Fruit fly (Drosophila melanogaster): ENCODE measurements around the gene lz.
A peak's percentile ranks its signal among the peaks of the same experiment; 100 is the strongest.

Gene lz

DNA sequence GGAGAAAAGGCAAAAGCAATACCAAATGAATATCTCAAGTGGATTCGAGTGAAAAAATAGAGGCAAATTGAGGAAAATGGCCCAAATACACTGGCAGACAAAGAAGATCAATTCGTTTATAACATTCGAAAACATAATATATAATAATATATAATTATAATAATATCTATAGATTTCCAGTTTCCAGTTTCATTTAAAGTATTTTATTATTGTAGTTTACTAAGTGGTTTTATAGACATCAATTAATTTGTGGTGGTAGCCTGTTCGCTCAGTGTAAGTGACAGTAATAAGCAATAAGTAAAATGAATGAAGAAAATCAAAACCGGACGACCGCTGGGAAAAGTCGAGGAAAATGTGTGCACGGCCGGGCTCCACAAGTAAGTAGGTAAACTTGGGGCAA lies 65.9 kb downstream of the lz start (continued):
- TF ChIP-seq CG18599 (GFP tag; optimal IDR thresholded peaks at IDR 0.05) (peak; percentile 65), CG9437 (GFP tag; optimal IDR thresholded peaks at IDR 0.05) (peak; percentile 17), CG1233 (GFP tag; optimal IDR thresholded peaks at IDR 0.05) (peak; percentile 2), Hr3 (GFP tag; optimal IDR thresholded peaks at IDR 0.05) (peak; percentile 24), Deaf1 (tag; optimal IDR thresholded peaks at IDR 0.05) (peak; percentile 25), CG18262 (tag; optimal IDR thresholded peaks at IDR 0.05) (peak; percentile 47), Xrp1 (GFP tag; IDR thresholded peaks at IDR 0.05) (peak; percentile 22; the same call in 1 of the 2 replicates), Eip74EF (GFP tag; optimal IDR thresholded peaks at IDR 0.05) (peak in 1 of 2 experiments; percentile 10), CG11504 (tag; optimal IDR thresholded peaks at IDR 0.05) (peak; percentile 71), CG18619 (GFP tag; optimal IDR thresholded peaks at IDR 0.05) (peak; percentile 24), CG13624 (GFP tag; optimal IDR thresholded peaks at IDR 0.05) (no peak), gcm (GFP tag; optimal IDR thresholded peaks at IDR 0.05) (peak; percentile 32), CG7556 (GFP tag; optimal IDR thresholded peaks at IDR 0.05) (peak; percentile 37), seq (GFP tag; IDR thresholded peaks at IDR 0.05) (0 out of 2 replicates have a peak, but pooled peaks have one; percentile 41), CG10462 (GFP tag; optimal IDR thresholded peaks at IDR 0.05) (no peak), Hr51 (GFP tag; optimal IDR thresholded peaks at IDR 0.05) (peak in 1 of 2 experiments; percentile 68), CG14014 (GFP tag; IDR thresholded peaks at IDR 0.05) (peak; percentile 50; the same call in 1 of the 2 replicates), sqz (GFP tag; optimal IDR thresholded peaks at IDR 0.05) (no peak), CG11696 (GFP tag; IDR thresholded peaks at IDR 0.05) (no peak), CG32772 (GFP tag; IDR thresholded peaks at IDR 0.05) (no peak), Blimp-1 (GFP tag; optimal IDR thresholded peaks at IDR 0.05) (peak; percentile 62), pan (optimal IDR thresholded peaks at IDR 0.05) (no peak), pan (GFP tag; optimal IDR thresholded peaks at IDR 0.05 in 1 of 2, IDR thresholded peaks at IDR 0.05 in 1 of 2) (peak in 1 of 2 experiments; percentile 75), Ets97D (GFP tag; optimal IDR thresholded peaks at IDR 0.05) (no peak), Ssrp (tag; optimal IDR thresholded peaks at IDR 0.05) (peak; percentile 49), Nf-YC (tag; optimal IDR thresholded peaks at IDR 0.05) (peak; percentile 7), fd3F (GFP tag; optimal IDR thresholded peaks at IDR 0.05) (peak; percentile 22), CG7839 (tag; optimal IDR thresholded peaks at IDR 0.05) (peak; percentile 65), dpn (GFP tag; optimal IDR thresholded peaks at IDR 0.05) (peak in 1 of 2 experiments; percentile 22), Spps (tag; optimal IDR thresholded peaks at IDR 0.05) (no peak)

DNA sequence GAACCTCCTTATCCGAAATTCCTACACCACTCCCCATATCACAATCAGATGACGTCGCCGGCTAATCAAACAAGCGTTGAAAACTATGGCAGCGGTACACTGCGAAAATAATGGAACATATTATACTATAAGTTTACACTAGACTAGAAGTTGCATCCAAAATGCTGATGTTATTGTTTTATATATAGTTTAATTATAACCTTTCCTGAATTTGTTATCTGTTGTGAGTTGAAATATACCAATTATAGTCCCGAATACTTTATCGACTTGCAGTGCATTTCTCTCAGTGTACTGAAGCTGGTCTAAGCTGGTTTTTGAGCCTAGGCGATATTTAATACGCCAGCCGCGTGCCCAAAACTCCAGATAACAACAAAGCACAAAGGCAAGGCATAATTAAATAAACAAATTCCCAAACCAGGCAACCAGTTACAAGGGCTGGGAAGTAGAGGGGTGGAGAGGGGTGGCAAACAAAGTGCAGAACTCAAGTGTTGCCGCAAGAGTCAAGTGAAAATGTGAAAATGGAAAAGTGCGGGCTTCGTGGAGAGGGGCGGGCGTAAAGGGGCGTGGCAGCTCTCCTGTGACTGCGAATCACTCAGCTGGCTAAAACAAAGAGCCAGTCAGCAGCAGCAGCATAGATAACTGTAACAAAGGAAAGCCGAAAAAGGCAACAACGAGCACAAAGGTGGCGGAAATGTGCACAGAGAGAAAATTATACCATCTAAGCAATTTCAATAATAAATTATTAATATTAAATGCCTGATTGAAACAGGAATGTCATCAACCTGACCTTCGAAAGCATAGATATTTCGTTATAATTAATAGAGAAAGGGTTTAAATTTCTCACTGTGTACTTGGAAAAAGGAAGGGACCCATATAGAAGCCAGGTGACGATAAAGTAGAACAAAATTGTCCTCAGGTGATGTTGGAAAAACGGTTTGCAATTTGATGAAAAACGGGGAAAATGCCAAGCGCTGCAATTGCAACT lies 68.0 kb downstream of the lz start:
- TF ChIP-seq Fer3 (tag; optimal IDR thresholded peaks at IDR 0.05): peak; percentile 89
- TF ChIP-seq Usf (GFP tag; optimal IDR thresholded peaks at IDR 0.05): peak; percentile 62
- TF ChIP-seq ranshi (GFP tag; IDR thresholded peaks at IDR 0.05): peak; percentile 82
- TF ChIP-seq CG2202 (tag; optimal IDR thresholded peaks at IDR 0.05): no peak
- TF ChIP-seq corto (GFP tag; optimal IDR thresholded peaks at IDR 0.05): no peak
- TF ChIP-seq nerfin-2 (GFP tag; IDR thresholded peaks at IDR 0.05; ENCODE audit: partially characterized antibody): no peak
- TF ChIP-seq CG4820 (GFP tag; optimal IDR thresholded peaks at IDR 0.05): peak; percentile 66
- peak; percentile 76 for TF ChIP-seq Ssrp (tag; optimal IDR thresholded peaks at IDR 0.05)
- TF ChIP-seq nom (GFP tag; optimal IDR thresholded peaks at IDR 0.05): no peak
- peak; percentile 87 for TF ChIP-seq CG14014 (GFP tag; IDR thresholded peaks at IDR 0.05)
- TF ChIP-seq CG7745 (tag; optimal IDR thresholded peaks at IDR 0.05): no peak
- TF ChIP-seq Sin3A (optimal IDR thresholded peaks at IDR 0.05): no peak
- peak; percentile 72 for TF ChIP-seq zfh1 (GFP tag; IDR thresholded peaks at IDR 0.05)
- peak; percentile 24 for TF ChIP-seq CHES-1-like (GFP tag; optimal IDR thresholded peaks at IDR 0.05)
- TF ChIP-seq ac (GFP tag; optimal IDR thresholded peaks at IDR 0.05): peak; percentile 11
- no peak for TF ChIP-seq Doc3 (GFP tag; IDR thresholded peaks at IDR 0.05; ENCODE audit: partially characterized antibody)
- TF ChIP-seq pnt (GFP tag; optimal IDR thresholded peaks at IDR 0.05): peak; percentile 66
- TF ChIP-seq sc (optimal IDR thresholded peaks at IDR 0.05): no peak
- TF ChIP-seq sc (GFP tag; optimal IDR thresholded peaks at IDR 0.05): peak; percentile 42
- peak; percentile 60 to 64 for TF ChIP-seq chif (GFP tag; optimal IDR thresholded peaks at IDR 0.05)

Data from whole organism, embryonic.